Fruit fly (Drosophila melanogaster): Measurements from ENCODE around the gene Cp19.

dm6 chr3L:8680353-8680752 is 49.3 kb upstream of the Cp19 start:
- TF ChIP-seq CG8478 (optimal IDR thresholded peaks at IDR 0.05) (no peak), CTCF (optimal IDR thresholded peaks at IDR 0.05) (no peak)

Data from S2 (cell line).